Fruit fly (Drosophila melanogaster): ENCODE results near the gene CG7394.

CG7394 gene

DNA sequence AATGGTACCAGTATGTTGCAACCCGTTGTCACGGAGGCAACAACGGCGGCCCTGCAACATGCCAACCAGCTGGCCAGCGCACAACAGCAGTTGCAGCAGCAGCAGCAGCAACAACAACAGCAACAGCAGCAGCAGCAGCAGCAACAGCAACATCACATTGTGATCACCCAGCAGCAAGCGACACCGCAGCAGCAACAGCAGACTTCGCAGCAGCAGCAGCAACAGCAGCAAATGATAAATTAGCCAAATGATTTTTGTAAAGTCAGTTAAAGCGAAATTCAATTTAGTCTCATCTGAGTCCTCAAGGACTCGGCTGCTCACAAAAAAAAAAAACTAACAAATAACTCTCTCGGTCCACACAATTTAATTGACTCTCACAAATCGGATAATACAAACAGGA is 42.4 kb downstream of the CG7394 start:
- no peak for TF ChIP-seq CG17801 (GFP tag; optimal IDR thresholded peaks at IDR 0.05; ENCODE audit: partially characterized antibody)

DNA sequence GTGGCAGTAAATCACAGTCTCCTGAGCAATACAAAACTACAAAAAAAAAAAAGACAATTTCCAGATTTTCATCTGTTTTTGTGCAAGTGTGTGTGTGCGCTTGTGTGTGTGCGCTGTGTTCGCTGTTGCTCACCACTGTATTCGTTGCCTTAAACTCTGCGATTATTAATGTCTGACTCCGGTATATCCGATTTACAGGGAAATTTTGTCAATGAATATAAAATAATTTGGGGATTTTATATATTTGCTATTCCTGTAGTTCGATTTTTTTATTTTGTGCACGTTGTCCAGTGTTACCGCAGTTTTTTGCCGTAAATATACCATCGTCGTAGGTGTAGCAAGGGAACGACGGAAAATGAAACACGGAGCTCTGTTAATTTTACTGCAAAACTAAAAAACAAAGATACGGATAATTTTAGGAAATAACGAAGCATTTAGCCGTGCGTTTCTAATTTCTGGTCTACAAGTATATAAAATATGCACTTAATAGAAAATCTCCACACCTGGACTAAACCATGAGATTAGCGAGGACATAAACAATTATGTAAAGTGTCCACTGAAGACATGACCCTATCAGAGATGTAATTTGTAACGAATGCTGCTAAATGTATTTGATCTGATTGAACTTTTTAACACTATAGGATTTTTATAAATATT is 47.5 kb downstream of the CG7394 start, which contains the start of gene Duba:
Duba (minus strand) TSS at position 313 of the 657 bp plus-strand sequence.
- TF ChIP-seq CG17801 (GFP tag; optimal IDR thresholded peaks at IDR 0.05; ENCODE audit: partially characterized antibody) = no peak

DNA sequence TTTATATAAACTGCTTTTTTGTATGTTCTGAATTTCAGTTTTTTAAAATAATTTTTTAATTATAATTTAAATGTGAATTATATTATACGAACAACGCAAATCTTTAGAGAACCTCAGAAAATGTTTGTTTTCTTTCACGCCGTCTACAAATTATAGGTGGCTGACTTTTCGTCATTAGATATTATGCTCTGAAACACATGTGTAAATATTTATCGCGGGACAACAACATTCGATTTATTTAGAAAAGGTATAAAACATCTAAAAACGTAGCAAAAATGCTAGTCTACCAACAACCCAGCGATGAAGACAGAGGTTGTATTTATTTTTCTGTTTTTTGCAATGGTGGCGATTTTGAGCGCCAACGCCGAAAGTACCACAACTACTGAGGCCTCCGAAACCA is 48.0 kb downstream of the CG7394 start, which contains the start of gene CG42832:
CG42832 (plus strand) TSS at position 301 of the 400 bp plus-strand sequence.
- TF ChIP-seq CG17801 (GFP tag; optimal IDR thresholded peaks at IDR 0.05; ENCODE audit: partially characterized antibody) = no peak

All from ovary, adult (tissue).